Worm (Caenorhabditis elegans) whole organism, early embryonic: ENCODE results near the gene dpy-10.
A peak's percentile ranks its signal among the peaks of the same experiment; 100 is the strongest.

Source experiments
- B0310.2 ChIP-seq: sonication (generic microtip); optimal IDR thresholded peaks from 2 replicates; lab custom pipeline; 2016; ENCODE audit warnings: mild to moderate bottlenecking, missing genetic modification characterization, missing compliant biosample characterization
- F13C5.2 ChIP-seq: sonication (generic microtip); optimal IDR thresholded peaks from 2 replicates; lab custom pipeline; 2017; ENCODE audit warnings: mild to moderate bottlenecking, missing genetic modification characterization, inconsistent platforms, missing compliant biosample characterization
- aly-1 ChIP-seq: sonication (generic microtip); optimal IDR thresholded peaks from 2 replicates; lab custom pipeline; 2016; ENCODE audit warnings: missing genetic modification characterization, missing compliant biosample characterization
- ama-1 ChIP-seq: fragments of 150-350 bp; optimal IDR thresholded peaks from 2 replicates; lab custom pipeline; 2014
- ceh-13 ChIP-seq: fragments of 200-800 bp; sonication (Bioruptor generic); optimal IDR thresholded peaks from 2 replicates; lab custom pipeline; 2018; ENCODE audit warnings: mild to moderate bottlenecking, missing genetic modification characterization, missing compliant biosample characterization
- ceh-36 ChIP-seq: sonication (generic microtip); optimal IDR thresholded peaks from 2 replicates; lab custom pipeline; 2016; ENCODE audit warnings: missing genetic modification characterization, inconsistent platforms, missing compliant biosample characterization
- ets-7 ChIP-seq: sonication (generic microtip); optimal IDR thresholded peaks from 2 replicates; lab custom pipeline; 2016; ENCODE audit warnings: missing genotype, missing genetic modification characterization, missing compliant biosample characterization
- flt-1 ChIP-seq: fragments of 200-800 bp; sonication (Bioruptor generic); IDR thresholded peaks from 2 replicates; pipeline ENCODE4 v1.3.6; 2022; ENCODE audit warnings: missing genetic modification characterization, missing compliant biosample characterization
- hmbx-1 ChIP-seq: sonication (generic microtip); optimal IDR thresholded peaks from 2 replicates; lab custom pipeline; 2016; ENCODE audit warnings: mild to moderate bottlenecking, missing genetic modification characterization, missing compliant biosample characterization
- hmg-4 ChIP-seq: fragments of 200-800 bp; sonication (Bioruptor generic); optimal IDR thresholded peaks from 2 replicates; lab custom pipeline; 2018; ENCODE audit warnings: mild to moderate bottlenecking, missing genetic modification characterization, missing compliant biosample characterization
- hnd-1 ChIP-seq: sonication (generic microtip); optimal IDR thresholded peaks from 2 replicates; lab custom pipeline; 2016; ENCODE audit warnings: missing genetic modification characterization, missing compliant biosample characterization
- pes-1 ChIP-seq: fragments of 200-800 bp; sonication (Bioruptor generic); IDR thresholded peaks from 2 replicates; pipeline ENCODE4 v1.3.6; 2022; ENCODE audit warnings: missing genetic modification reagents, missing genetic modification characterization, missing compliant biosample characterization
- scrt-1 ChIP-seq: fragments of 200-800 bp; sonication (Bioruptor generic); IDR thresholded peaks from 2 replicates; pipeline ENCODE4 v1.3.6; 2022; ENCODE audit warnings: missing genetic modification characterization, missing compliant biosample characterization
- sea-1 ChIP-seq: fragments of 200-800 bp; sonication (Bioruptor generic); conservative IDR thresholded peaks from 2 replicates; pipeline ENCODE4 v1.3.6; 2022; ENCODE audit warnings: missing genetic modification characterization, missing compliant biosample characterization
- tbx-11 ChIP-seq: fragments of 200-800 bp; sonication (Bioruptor generic); IDR thresholded peaks from 2 replicates; pipeline ENCODE4 v1.3.6; 2022; ENCODE audit warnings: missing genetic modification characterization, missing compliant biosample characterization
- tbx-37 ChIP-seq: fragments of 200-800 bp; sonication (Bioruptor generic); conservative IDR thresholded peaks from 2 replicates; pipeline ENCODE4 v1.3.6; 2022; ENCODE audit warnings: missing genetic modification reagents, missing genetic modification characterization, missing compliant biosample characterization
- tra-4 ChIP-seq: sonication (generic microtip); optimal IDR thresholded peaks from 2 replicates; lab custom pipeline; 2017; ENCODE audit warnings: missing genetic modification characterization, missing compliant biosample characterization

The dpy-10 gene

ce11 chrII:6746404-6746803 is 34.4 kb upstream of the dpy-10 start, which contains the start of gene F41G3.5:
Gene F41G3.5, plus strand, starts transcription at chrII:6746704.
- TF ChIP-seq ceh-36 (no peak), F13C5.2 (no peak), hnd-1 (tag; lab: Kevin White, UChicago) (no peak), tbx-11 (GFP tag; lab: Robert Waterston, UW) (no peak), scrt-1 (GFP tag; lab: Robert Waterston, UW) (no peak), aly-1 (tag; lab: Kevin White, UChicago) (no peak), tbx-37 (GFP tag; lab: Robert Waterston, UW) (no peak), hmg-4 (GFP tag; lab: Kevin White, UChicago) (no peak)

- no peak for TF ChIP-seq F13C5.2
- TF ChIP-seq hmg-4 (GFP tag; lab: Kevin White, UChicago) = no peak
- TF ChIP-seq pes-1 (GFP tag; lab: Robert Waterston, UW) = no peak
- TF ChIP-seq tbx-11 (GFP tag; lab: Robert Waterston, UW) = no peak
- no peak for TF ChIP-seq tbx-37 (GFP tag; lab: Robert Waterston, UW)
- TF ChIP-seq B0310.2 (tag; lab: Kevin White, UChicago) = no peak
- TF ChIP-seq hnd-1 (tag; lab: Kevin White, UChicago) = no peak
- TF ChIP-seq scrt-1 (GFP tag; lab: Robert Waterston, UW) = no peak
- TF ChIP-seq flt-1 = no peak
- TF ChIP-seq ama-1 = no peak
- TF ChIP-seq ceh-36 = no peak
- TF ChIP-seq tra-4 (tag; lab: Kevin White, UChicago) = no peak
Observed at ce11 chrII:6745783-6746182, 33.8 kb upstream of the dpy-10 start, which contains the start of gene ins-14. Gene ins-14, minus strand, starts transcription at chrII:6745814.

- TF ChIP-seq scrt-1 (GFP tag; lab: Robert Waterston, UW) = no peak
- no peak for TF ChIP-seq pes-1 (GFP tag; lab: Robert Waterston, UW)
- no peak for TF ChIP-seq tbx-11 (GFP tag; lab: Robert Waterston, UW)
- TF ChIP-seq hnd-1 (tag; lab: Kevin White, UChicago) = no peak
- no peak for TF ChIP-seq sea-1 (GFP tag; lab: Robert Waterston, UW)
Observed at ce11 chrII:6744648-6745047, 32.6 kb upstream of the dpy-10 start, which contains the start of gene ins-15. Gene ins-15, minus strand, starts transcription at chrII:6744748.

ce11 chrII:6742614-6743013 is 30.6 kb upstream of the dpy-10 start, which contains the start of gene F41G3.6:
Gene F41G3.6, plus strand, starts transcription at chrII:6742914.
- no peak for TF ChIP-seq hmbx-1 (tag; lab: Kevin White, UChicago)

ce11 chrII:6741428-6741827 is 29.4 kb upstream of the dpy-10 start, which contains the start of gene exos-8:
Gene exos-8, plus strand, starts transcription at chrII:6741691.
- TF ChIP-seq tra-4 (tag; lab: Kevin White, UChicago) = no peak
- no peak for TF ChIP-seq ama-1
- no peak; the same call in 1 of the 2 replicates for TF ChIP-seq scrt-1 (GFP tag; lab: Robert Waterston, UW)
- TF ChIP-seq ets-7 (tag; lab: Kevin White, UChicago) = peak; percentile 62
- no peak for TF ChIP-seq tbx-11 (GFP tag; lab: Robert Waterston, UW)
- TF ChIP-seq pes-1 (GFP tag; lab: Robert Waterston, UW) = no peak; the same call in 1 of the 2 replicates
- TF ChIP-seq F13C5.2 = peak; percentile 24
- no peak for TF ChIP-seq sea-1 (GFP tag; lab: Robert Waterston, UW)
- peak; percentile 14 for TF ChIP-seq ceh-13 (GFP tag; lab: Kevin White, UChicago)
- TF ChIP-seq B0310.2 (tag; lab: Kevin White, UChicago) = no peak
- TF ChIP-seq aly-1 (tag; lab: Kevin White, UChicago) = no peak
- TF ChIP-seq tbx-37 (GFP tag; lab: Robert Waterston, UW) = peak; percentile 45
- no peak for TF ChIP-seq ceh-36
- TF ChIP-seq hmbx-1 (tag; lab: Kevin White, UChicago) = no peak
- TF ChIP-seq hnd-1 (tag; lab: Kevin White, UChicago) = peak; percentile 18
- no peak for TF ChIP-seq hmg-4 (GFP tag; lab: Kevin White, UChicago)
- TF ChIP-seq flt-1 = no peak

ce11 chrII:6736604-6737003 is 24.6 kb upstream of the dpy-10 start, which contains the start of gene T14B4.1:
Gene T14B4.1, plus strand, starts transcription at chrII:6736904.
- no peak for TF ChIP-seq hmbx-1 (tag; lab: Kevin White, UChicago)
- no peak for TF ChIP-seq pes-1 (GFP tag; lab: Robert Waterston, UW)
- no peak for TF ChIP-seq hmg-4 (GFP tag; lab: Kevin White, UChicago)
- TF ChIP-seq F13C5.2 = no peak
- TF ChIP-seq ama-1 = no peak
- no peak for TF ChIP-seq sea-1 (GFP tag; lab: Robert Waterston, UW)
- TF ChIP-seq hnd-1 (tag; lab: Kevin White, UChicago) = no peak
- no peak for TF ChIP-seq tbx-11 (GFP tag; lab: Robert Waterston, UW)
- no peak for TF ChIP-seq flt-1
- TF ChIP-seq tra-4 (tag; lab: Kevin White, UChicago) = no peak
- no peak for TF ChIP-seq ceh-13 (GFP tag; lab: Kevin White, UChicago)
- TF ChIP-seq aly-1 (tag; lab: Kevin White, UChicago) = no peak

ce11 chrII:6736066-6736465 is 24.0 kb upstream of the dpy-10 start, which contains the start of gene mrps-18.C:
Gene mrps-18.C, plus strand, starts transcription at chrII:6736203.
- TF ChIP-seq hmg-4 (GFP tag; lab: Kevin White, UChicago) (no peak), pes-1 (GFP tag; lab: Robert Waterston, UW) (no peak), ets-7 (tag; lab: Kevin White, UChicago) (no peak), scrt-1 (GFP tag; lab: Robert Waterston, UW) (no peak), tbx-37 (GFP tag; lab: Robert Waterston, UW) (no peak), aly-1 (tag; lab: Kevin White, UChicago) (no peak), ceh-13 (GFP tag; lab: Kevin White, UChicago) (no peak), hmbx-1 (tag; lab: Kevin White, UChicago) (no peak), hnd-1 (tag; lab: Kevin White, UChicago) (no peak)

- TF ChIP-seq F13C5.2 (peak; percentile 62), pes-1 (GFP tag; lab: Robert Waterston, UW) (no peak), tbx-37 (GFP tag; lab: Robert Waterston, UW) (peak; percentile 55; the same call in 1 of the 2 replicates), hmbx-1 (tag; lab: Kevin White, UChicago) (no peak)
Observed at ce11 chrII:6734674-6735073, 22.6 kb upstream of the dpy-10 start, which contains the start of gene T14B4.3. Gene T14B4.3, plus strand, starts transcription at chrII:6734937.
